Fruit fly (Drosophila melanogaster) S2 (cell line): ENCODE data around the gene CG16957.

Experiments used
- CG8478 ChIP-seq: fragments of >200 bp; optimal IDR thresholded peaks from 2 replicates; lab custom pipeline; 2018
- CTCF ChIP-seq, 2 experiments: fragments of >200 bp; optimal IDR thresholded peaks; 2 replicates each; lab custom pipeline; 2018

DNA sequence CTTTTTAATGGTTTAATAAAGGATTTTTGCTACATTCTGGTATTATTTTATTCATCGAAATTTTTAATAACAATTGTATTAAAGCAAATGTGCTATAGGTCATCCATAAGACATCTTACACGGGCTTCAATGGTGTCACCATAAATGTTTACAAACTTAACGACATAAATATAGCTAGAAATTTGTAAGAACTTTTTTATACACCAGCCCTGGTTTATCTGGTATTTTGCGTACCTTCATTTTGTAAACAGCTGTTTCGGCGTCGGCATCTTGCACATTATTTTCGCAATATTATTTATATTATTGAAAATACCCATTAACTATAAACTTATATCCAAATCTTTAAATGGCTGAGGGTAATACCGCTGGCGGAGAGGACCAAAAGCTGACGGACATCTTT lies 28.6 kb downstream of the CG16957 start, which contains the start of gene Tap42:
- TF ChIP-seq CTCF (optimal IDR thresholded peaks at IDR 0.05; lab: Kevin White, UChicago) (no peak), CG8478 (no peak)
